Worm (Caenorhabditis elegans) whole organism, L2 larva: ENCODE results near the gene F36F12.2.

Experiments
- R02D3.7 ChIP-seq: fragments of 150-350 bp; optimal IDR thresholded peaks from 2 replicates; lab custom pipeline; 2014; ENCODE audit warnings: missing biosample characterization, missing genetic modification characterization
- aly-2 ChIP-seq: fragments of 150-350 bp; optimal IDR thresholded peaks from 2 replicates; lab custom pipeline; 2014; ENCODE audit warnings: missing biosample characterization, missing genetic modification characterization
- ama-1 ChIP-seq: fragments of 150-350 bp; optimal IDR thresholded peaks from 2 replicates; lab custom pipeline; 2018; ENCODE audit warnings: inconsistent platforms
- blmp-1 ChIP-seq: sonication (generic microtip); optimal IDR thresholded peaks from 2 replicates; lab custom pipeline; 2017; ENCODE audit warnings: missing genetic modification characterization, mild to moderate bottlenecking, missing compliant biosample characterization, antibody characterized with exemption, moderate library complexity; ENCODE audit not compliant: insufficient read depth
- ceh-82 ChIP-seq: fragments of 150-350 bp; optimal IDR thresholded peaks from 2 replicates; lab custom pipeline; 2014; ENCODE audit warnings: missing biosample characterization, missing genetic modification characterization
- crh-2 ChIP-seq: sonication (generic microtip); optimal IDR thresholded peaks from 2 replicates; lab custom pipeline; 2017; ENCODE audit warnings: missing biosample characterization, missing genetic modification characterization
- elt-3 ChIP-seq: sonication (generic microtip); optimal IDR thresholded peaks from 2 replicates; lab custom pipeline; 2017; ENCODE audit warnings: missing biosample characterization, missing genetic modification characterization
- fos-1 ChIP-seq: fragments of 150-350 bp; optimal IDR thresholded peaks from 2 replicates; lab custom pipeline; 2014; ENCODE audit warnings: missing biosample characterization, missing genetic modification characterization
- gmeb-1 ChIP-seq: fragments of 150-350 bp; optimal IDR thresholded peaks from 2 replicates; lab custom pipeline; 2014; ENCODE audit warnings: missing biosample characterization, missing genetic modification characterization
- lin-13 ChIP-seq: fragments of 150-350 bp; optimal IDR thresholded peaks from 2 replicates; lab custom pipeline; 2014; ENCODE audit warnings: missing biosample characterization, missing genetic modification reagents, missing genetic modification characterization
- lin-39 ChIP-seq: fragments of 150-350 bp; optimal IDR thresholded peaks from 2 replicates; lab custom pipeline; 2014; ENCODE audit warnings: missing biosample characterization, missing genetic modification reagents, missing genetic modification characterization
- lsy-2 ChIP-seq, 2 experiments: fragments of 150-350 bp in 1 of 2; sonication (generic microtip) in 1 of 2; optimal IDR thresholded peaks; 2 replicates each; lab custom pipeline; 2014 to 2017; ENCODE audit warnings: missing biosample characterization in 2 of 2, missing genetic modification characterization in 2 of 2
- mab-5 ChIP-seq: fragments of 150-350 bp; optimal IDR thresholded peaks from 2 replicates; lab custom pipeline; 2014; ENCODE audit warnings: missing biosample characterization, missing genetic modification characterization
- mdl-1 ChIP-seq, 2 experiments: fragments of 150-350 bp in 1 of 2; sonication (generic microtip) in 1 of 2; optimal IDR thresholded peaks; 2 replicates each; lab custom pipeline; 2017; ENCODE audit warnings: missing biosample characterization in 2 of 2, missing genetic modification characterization in 2 of 2
- nhr-10 ChIP-seq: sonication (generic microtip); optimal IDR thresholded peaks from 2 replicates; lab custom pipeline; 2017; ENCODE audit warnings: missing biosample characterization, missing genetic modification characterization
- nhr-11 ChIP-seq: fragments of 150-350 bp; optimal IDR thresholded peaks from 2 replicates; lab custom pipeline; 2014; ENCODE audit warnings: missing biosample characterization, missing genetic modification characterization
- nhr-12 ChIP-seq: fragments of 150-350 bp; optimal IDR thresholded peaks from 2 replicates; lab custom pipeline; 2014; ENCODE audit warnings: missing biosample characterization, missing genetic modification characterization
- nhr-23 ChIP-seq: fragments of 150-350 bp; optimal IDR thresholded peaks from 2 replicates; lab custom pipeline; 2014; ENCODE audit warnings: missing biosample characterization, missing genetic modification reagents, missing genetic modification characterization
- nhr-237 ChIP-seq: fragments of 150-350 bp; optimal IDR thresholded peaks from 2 replicates; lab custom pipeline; 2014; ENCODE audit warnings: missing biosample characterization, missing genetic modification characterization
- nhr-6 ChIP-seq: fragments of 150-350 bp; optimal IDR thresholded peaks from 2 replicates; lab custom pipeline; 2014; ENCODE audit warnings: missing biosample characterization, missing genetic modification characterization
- nhr-77 ChIP-seq: fragments of 150-350 bp; optimal IDR thresholded peaks from 2 replicates; lab custom pipeline; 2014; ENCODE audit warnings: missing biosample characterization, missing genetic modification characterization
- peb-1 ChIP-seq: fragments of 150-350 bp; optimal IDR thresholded peaks from 2 replicates; lab custom pipeline; 2014; ENCODE audit warnings: missing biosample characterization, missing genetic modification characterization
- sma-3 ChIP-seq: sonication (generic microtip); optimal IDR thresholded peaks from 2 replicates; lab custom pipeline; 2016; ENCODE audit warnings: missing genetic modification reagents, missing genetic modification characterization, missing compliant biosample characterization
- sma-9 ChIP-seq, 2 experiments: fragments of 150-350 bp in 1 of 2; sonication (generic microtip) in 1 of 2; optimal IDR thresholded peaks; 2 replicates each; lab custom pipeline; 2014 to 2016; ENCODE audit warnings: missing genetic modification characterization in 2 of 2, mild to moderate bottlenecking in 1 of 2, missing biosample characterization in 1 of 2, missing compliant biosample characterization in 1 of 2, missing genetic modification reagents in 1 of 2, moderate library complexity in 1 of 2
- unc-62 ChIP-seq: fragments of 150-350 bp; optimal IDR thresholded peaks from 2 replicates; lab custom pipeline; 2014; ENCODE audit warnings: missing biosample characterization, missing genetic modification reagents, missing genetic modification characterization
- ztf-1 ChIP-seq: fragments of 200-800 bp; sonication (Bioruptor generic); conservative IDR thresholded peaks from 2 replicates; pipeline ENCODE4 v1.3.6; 2022; ENCODE audit warnings: missing genetic modification characterization, missing compliant biosample characterization
- ztf-11 ChIP-seq: sonication (generic microtip); optimal IDR thresholded peaks from 2 replicates; lab custom pipeline; 2017; ENCODE audit warnings: missing biosample characterization, missing genetic modification characterization
- ztf-4 ChIP-seq: fragments of 150-350 bp; optimal IDR thresholded peaks from 2 replicates; lab custom pipeline; 2014; ENCODE audit warnings: missing biosample characterization, missing genetic modification characterization

F36F12.2 gene

DNA sequence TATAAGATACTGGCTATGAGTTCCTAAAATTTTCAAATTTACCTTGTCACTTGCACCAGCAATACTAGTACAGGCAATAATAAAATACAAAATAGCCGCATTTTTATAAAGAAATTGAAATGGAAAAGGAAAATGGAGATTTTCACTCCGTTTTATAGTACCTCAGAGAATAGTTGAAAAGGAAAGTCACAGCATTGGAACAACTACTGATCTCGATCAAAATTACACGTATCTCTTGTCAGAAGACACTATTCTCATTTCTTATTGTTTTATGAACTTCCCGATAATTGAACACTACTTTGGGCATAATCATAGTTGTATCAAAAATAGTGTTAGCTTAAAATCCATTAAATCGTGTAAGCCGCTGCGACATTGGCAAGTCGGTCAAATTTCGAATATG lies 43.6 kb downstream of the F36F12.2 start, which contains the start of gene Y40B10A.11:
Gene Y40B10A.11, minus strand, starts transcription at position 101 of the 400 bp plus-strand sequence.
- TF ChIP-seq ceh-82 (tag; lab: Kevin White, UChicago): no peak
- no peak for TF ChIP-seq sma-9 (GFP tag; optimal IDR thresholded peaks at IDR 0.05; lab: Kevin White, UChicago)
- no peak for TF ChIP-seq sma-9 (tag; optimal IDR thresholded peaks at IDR 0.05; lab: Kevin White, UChicago)
- TF ChIP-seq blmp-1 (tag; lab: Kevin White, UChicago): no peak
- no peak for TF ChIP-seq nhr-11 (tag; lab: Kevin White, UChicago)
- TF ChIP-seq ama-1 (lab: Kevin White, UChicago): no peak
- no peak for TF ChIP-seq ztf-1 (GFP tag; lab: Robert Waterston, UW)
- no peak for TF ChIP-seq nhr-237 (tag; lab: Kevin White, UChicago)
- TF ChIP-seq elt-3 (tag; lab: Kevin White, UChicago): no peak
- TF ChIP-seq peb-1 (tag; lab: Kevin White, UChicago): no peak
- no peak for TF ChIP-seq mab-5

DNA sequence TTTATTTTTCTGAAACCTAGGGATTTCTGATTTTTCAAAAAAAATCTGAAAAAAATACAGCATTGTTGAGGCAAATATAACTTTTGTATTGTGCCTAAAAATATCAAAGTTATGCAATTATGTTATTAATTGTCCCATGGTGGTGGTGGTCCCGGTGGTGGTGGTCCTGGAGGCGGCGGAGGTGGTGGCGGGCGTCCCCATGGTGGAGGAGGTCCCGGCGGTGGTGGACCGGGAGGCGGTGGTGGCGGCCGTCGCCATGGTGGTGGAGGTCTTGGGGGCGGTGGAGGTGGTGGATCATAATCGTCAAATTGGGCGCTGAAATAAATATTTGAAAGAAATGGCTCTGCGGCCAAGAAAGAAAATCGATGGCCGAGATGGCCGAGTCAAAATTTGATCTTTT lies 44.3 kb downstream of the F36F12.2 start:
- TF ChIP-seq R02D3.7 (tag; lab: Kevin White, UChicago): no peak
- TF ChIP-seq nhr-12: no peak
- TF ChIP-seq nhr-23 (tag; lab: Kevin White, UChicago): no peak
- TF ChIP-seq nhr-10 (tag; lab: Kevin White, UChicago): no peak
- TF ChIP-seq nhr-77 (tag; lab: Kevin White, UChicago): no peak
- TF ChIP-seq blmp-1 (tag; lab: Kevin White, UChicago): no peak
- no peak for TF ChIP-seq unc-62
- no peak for TF ChIP-seq crh-2 (tag; lab: Kevin White, UChicago)
- TF ChIP-seq ztf-4 (tag; lab: Kevin White, UChicago): no peak
- no peak for TF ChIP-seq lin-13
- no peak for TF ChIP-seq lin-39 (tag; lab: Kevin White, UChicago)
- TF ChIP-seq sma-3 (GFP tag; lab: Kevin White, UChicago): no peak
- no peak for TF ChIP-seq fos-1
- TF ChIP-seq lsy-2 (tag; optimal IDR thresholded peaks at IDR 0.05; lab: Kevin White, UChicago): no peak
- no peak for TF ChIP-seq peb-1 (tag; lab: Kevin White, UChicago)
- no peak for TF ChIP-seq ztf-1 (GFP tag; lab: Robert Waterston, UW)
- no peak for TF ChIP-seq mab-5

DNA sequence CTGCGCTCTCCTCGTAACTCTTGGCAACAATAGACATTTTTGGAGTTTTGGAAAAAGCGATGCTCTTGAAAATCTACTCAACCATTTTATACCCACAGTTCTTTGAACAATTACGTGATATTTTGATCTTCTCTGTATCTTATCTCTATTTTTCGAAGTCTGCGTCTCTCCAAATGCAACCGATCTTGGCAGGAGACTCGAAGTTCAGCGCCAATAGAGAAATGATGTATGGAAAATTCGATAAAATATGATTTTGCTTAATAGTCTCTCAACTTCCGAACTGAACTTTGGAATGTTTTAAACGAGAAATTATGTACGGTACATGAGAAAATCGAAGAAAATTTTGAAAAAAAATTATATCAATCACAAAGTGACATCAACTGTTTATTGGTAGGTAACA lies 45.0 kb downstream of the F36F12.2 start, which contains the start of gene comt-4:
Gene comt-4, minus strand, starts transcription at position 50 of the 400 bp plus-strand sequence.
- TF ChIP-seq mdl-1 (tag; optimal IDR thresholded peaks at IDR 0.05; lab: Kevin White, UChicago) (no peak), fos-1 (peak; percentile 4), sma-9 (GFP tag; optimal IDR thresholded peaks at IDR 0.05; lab: Kevin White, UChicago) (peak; percentile 71), sma-9 (tag; optimal IDR thresholded peaks at IDR 0.05; lab: Kevin White, UChicago) (no peak), gmeb-1 (tag; lab: Kevin White, UChicago) (no peak)

DNA sequence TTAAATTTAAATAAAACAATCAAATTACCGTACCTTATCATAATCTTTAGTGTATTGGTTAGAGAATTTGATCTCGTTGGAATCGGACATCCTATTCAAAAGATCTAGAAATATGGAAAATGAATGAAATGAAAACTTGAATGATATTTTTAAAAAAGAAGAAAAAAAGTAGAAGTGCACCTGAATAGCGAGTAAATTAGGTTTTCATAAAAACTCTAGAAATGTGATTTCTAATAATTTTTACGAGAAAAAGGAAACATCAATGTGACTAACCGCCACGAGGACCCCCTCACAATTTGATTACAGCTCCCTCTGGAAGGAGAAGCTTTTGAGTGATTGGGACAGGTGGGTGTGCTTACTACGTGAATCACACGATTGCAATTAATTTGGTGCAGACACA lies 49.1 kb downstream of the F36F12.2 start, which contains the start of gene Y40B10A.5:
Gene Y40B10A.5, minus strand, starts transcription at position 101 of the 400 bp plus-strand sequence.
- TF ChIP-seq lin-13 (no peak), R02D3.7 (tag; lab: Kevin White, UChicago) (no peak), ztf-11 (tag; lab: Kevin White, UChicago) (no peak), nhr-6 (tag; lab: Kevin White, UChicago) (no peak), aly-2 (no peak)
